Fruit fly (Drosophila melanogaster) whole organism, embryonic: ENCODE measurements around the gene alpha-Est8.

Experiments
- BtbVII ChIP-seq: fragments of 200-800 bp; sonication (Bioruptor generic); optimal IDR thresholded peaks from 3 replicates; lab custom pipeline; 2017; ENCODE audit warnings: missing biosample characterization, mild to moderate bottlenecking, missing genetic modification characterization
- CG11723 ChIP-seq: fragments of 200-800 bp; sonication (Bioruptor generic); optimal IDR thresholded peaks from 2 replicates; lab custom pipeline; 2017; ENCODE audit warnings: missing biosample characterization, mild to moderate bottlenecking, missing genetic modification characterization
- CG12071 ChIP-seq: fragments of 200-800 bp; sonication (Bioruptor generic); optimal IDR thresholded peaks from 3 replicates; lab custom pipeline; 2018; ENCODE audit warnings: missing biosample characterization, mild to moderate bottlenecking, missing genetic modification characterization
- CG13287 ChIP-seq: fragments of 200-800 bp; sonication (Bioruptor generic); IDR thresholded peaks from 2 replicates; pipeline ENCODE4 v1.3.6; 2022; ENCODE audit warnings: missing biosample characterization, missing genetic modification characterization; ENCODE audit not compliant: partially characterized antibody
- CG14050 ChIP-seq: fragments of 200-800 bp; sonication (Bioruptor generic); IDR thresholded peaks from 3 replicates; pipeline ENCODE4 v1.3.6; 2022; ENCODE audit warnings: missing biosample characterization, missing genetic modification characterization
- CG14860 ChIP-seq: fragments of 200-800 bp; sonication (Bioruptor generic); IDR thresholded peaks from 3 replicates; pipeline ENCODE4 v1.3.6; 2022; ENCODE audit warnings: missing biosample characterization, missing genetic modification characterization; ENCODE audit not compliant: partially characterized antibody
- CG1529 ChIP-seq: fragments of 200-800 bp; sonication (Bioruptor generic); optimal IDR thresholded peaks from 3 replicates; lab custom pipeline; 2018; ENCODE audit warnings: missing biosample characterization, missing genetic modification characterization
- CG15696 ChIP-seq: fragments of 200-800 bp; sonication (Bioruptor generic); optimal IDR thresholded peaks from 2 replicates; lab custom pipeline; 2019; ENCODE audit warnings: missing biosample characterization, mild to moderate bottlenecking, missing genetic modification characterization, moderate library complexity
- CG16813 ChIP-seq: fragments of 200-800 bp; sonication (Bioruptor generic); IDR thresholded peaks from 3 replicates; pipeline ENCODE4 v1.3.6; 2022; ENCODE audit warnings: missing biosample characterization, missing genetic modification characterization; ENCODE audit not compliant: partially characterized antibody
- CG17912 ChIP-seq: fragments of 200-800 bp; sonication (Bioruptor generic); optimal IDR thresholded peaks from 2 replicates; lab custom pipeline; 2018; ENCODE audit warnings: missing biosample characterization, mild to moderate bottlenecking, missing genetic modification characterization
- CG18476 ChIP-seq: fragments of 200-800 bp; sonication (Bioruptor generic); optimal IDR thresholded peaks from 2 replicates; lab custom pipeline; 2016; ENCODE audit warnings: missing biosample characterization, mild to moderate bottlenecking, missing genetic modification characterization
- CG6254 ChIP-seq: fragments of 200-800 bp; sonication (Bioruptor generic); optimal IDR thresholded peaks from 3 replicates; lab custom pipeline; 2017; ENCODE audit warnings: mild to moderate bottlenecking, missing biosample characterization, missing genetic modification reagents, missing genetic modification characterization
- CG7372 ChIP-seq: fragments of 200-800 bp; sonication (Bioruptor generic); IDR thresholded peaks from 2 replicates; pipeline ENCODE4 v1.3.6; 2022; ENCODE audit warnings: missing biosample characterization, missing genetic modification characterization
- CG8359 ChIP-seq: fragments of 200-800 bp; sonication (Bioruptor generic); optimal IDR thresholded peaks from 2 replicates; lab custom pipeline; 2017; ENCODE audit warnings: missing biosample characterization, mild to moderate bottlenecking, missing genetic modification characterization, borderline replicate concordance
- CG8765 ChIP-seq: fragments of 200-800 bp; sonication (Bioruptor generic); IDR thresholded peaks from 2 replicates; pipeline ENCODE4 v1.3.6; 2022; ENCODE audit warnings: missing biosample characterization, missing genetic modification characterization
- CG9215 ChIP-seq: fragments of 200-800 bp; sonication (Bioruptor generic); IDR thresholded peaks from 2 replicates; pipeline ENCODE4 v1.3.6; 2022; ENCODE audit warnings: missing biosample characterization, missing genetic modification characterization
- CG9609 ChIP-seq: fragments of 200-800 bp; sonication (Bioruptor generic); optimal IDR thresholded peaks from 3 replicates; lab custom pipeline; 2016; ENCODE audit warnings: missing biosample characterization, missing genetic modification characterization
- CG9797 ChIP-seq: fragments of 200-800 bp; sonication (Bioruptor generic); optimal IDR thresholded peaks from 3 replicates; lab custom pipeline; 2018; ENCODE audit warnings: missing biosample characterization, mild to moderate bottlenecking, missing genetic modification characterization
- CG9876 ChIP-seq: fragments of 200-800 bp; sonication (Bioruptor generic); optimal IDR thresholded peaks from 2 replicates; lab custom pipeline; 2016; ENCODE audit warnings: missing biosample characterization, missing genetic modification characterization
- CkIIα-i1 ChIP-seq: fragments of 200-800 bp; sonication (Bioruptor generic); IDR thresholded peaks from 2 replicates; pipeline ENCODE4 v1.3.6; 2022; ENCODE audit warnings: missing biosample characterization, missing genetic modification characterization
- Dfd ChIP-seq, 2 experiments: fragments of >200 bp; optimal IDR thresholded peaks; 2 replicates each; lab custom pipeline; 2017; ENCODE audit warnings: missing biosample characterization in 2 of 2, missing genetic modification characterization in 2 of 2
- Ets65A ChIP-seq: fragments of 200-800 bp; sonication (Bioruptor generic); peaks from one replicate; lab custom pipeline; 2016; ENCODE audit warnings: missing biosample characterization, missing genetic modification characterization
- H15 ChIP-seq: fragments of 200-800 bp; sonication (Bioruptor generic); IDR thresholded peaks from 3 replicates; pipeline ENCODE4 v1.3.6; 2022; ENCODE audit warnings: missing biosample characterization, missing genetic modification characterization
- HLH3B ChIP-seq: fragments of 200-800 bp; sonication (Bioruptor generic); IDR thresholded peaks from 2 replicates; pipeline ENCODE4 v1.3.6; 2022; ENCODE audit warnings: missing biosample characterization, missing genetic modification characterization
- Jarid2 ChIP-seq: fragments of 200-800 bp; sonication (Bioruptor generic); optimal IDR thresholded peaks from 3 replicates; lab custom pipeline; 2017; ENCODE audit warnings: mild to moderate bottlenecking, missing biosample characterization, missing genetic modification reagents, missing genetic modification characterization
- Lim3 ChIP-seq: fragments of 200-800 bp; sonication (Bioruptor generic); IDR thresholded peaks from 2 replicates; pipeline ENCODE4 v1.3.6; 2022; ENCODE audit warnings: missing biosample characterization, missing genetic modification characterization
- Nf-YB ChIP-seq: fragments of 200-800 bp; sonication (Bioruptor generic); optimal IDR thresholded peaks from 3 replicates; lab custom pipeline; 2019; ENCODE audit warnings: missing biosample characterization, mild to moderate bottlenecking, missing genetic modification characterization, moderate library complexity
- PHDP ChIP-seq: fragments of 200-800 bp; sonication (Bioruptor generic); optimal IDR thresholded peaks from 3 replicates; lab custom pipeline; 2018; ENCODE audit warnings: missing biosample characterization, mild to moderate bottlenecking, missing genetic modification characterization, moderate library complexity
- Ptx1 ChIP-seq: fragments of 200-800 bp; sonication (Bioruptor generic); IDR thresholded peaks from 2 replicates; pipeline ENCODE4 v1.3.6; 2022; ENCODE audit warnings: missing biosample characterization, missing genetic modification characterization
- Six4 ChIP-seq: fragments of 200-800 bp; sonication (Bioruptor generic); optimal IDR thresholded peaks from 2 replicates; lab custom pipeline; 2016; ENCODE audit warnings: missing biosample characterization, missing genetic modification characterization
- ap ChIP-seq: fragments of 200-800 bp; sonication (Bioruptor generic); IDR thresholded peaks from 2 replicates; pipeline ENCODE4 v1.3.6; 2022; ENCODE audit warnings: missing biosample characterization, missing genetic modification characterization
- cas ChIP-seq: fragments of 200-800 bp; sonication (Bioruptor generic); IDR thresholded peaks from 2 replicates; pipeline ENCODE4 v1.3.6; 2022; ENCODE audit warnings: missing biosample characterization, missing genetic modification characterization
- crc ChIP-seq: fragments of 200-800 bp; sonication (Bioruptor generic); optimal IDR thresholded peaks from 2 replicates; lab custom pipeline; 2016; ENCODE audit warnings: missing biosample characterization, missing genetic modification characterization
- dan ChIP-seq: fragments of 200-800 bp; sonication (Bioruptor generic); IDR thresholded peaks from 2 replicates; pipeline ENCODE4 v1.3.6; 2022; ENCODE audit warnings: missing biosample characterization, missing genetic modification characterization
- dmrt99B ChIP-seq: fragments of 200-800 bp; sonication (Bioruptor generic); optimal IDR thresholded peaks from 2 replicates; lab custom pipeline; 2018; ENCODE audit warnings: missing biosample characterization, mild to moderate bottlenecking, missing genetic modification characterization, moderate library complexity
- en ChIP-seq: fragments of 200-800 bp; sonication (Bioruptor generic); optimal IDR thresholded peaks from 2 replicates; lab custom pipeline; 2016; ENCODE audit warnings: missing biosample characterization, missing genetic modification characterization
- gem ChIP-seq: fragments of 200-800 bp; sonication (Bioruptor generic); optimal IDR thresholded peaks from 2 replicates; lab custom pipeline; 2019; ENCODE audit warnings: missing biosample characterization, mild to moderate bottlenecking, missing genetic modification characterization, moderate library complexity
- grau ChIP-seq: fragments of 200-800 bp; optimal IDR thresholded peaks from 3 replicates; lab custom pipeline; 2019; ENCODE audit warnings: missing biosample characterization, mild to moderate bottlenecking, missing genetic modification characterization, moderate library complexity
- gt ChIP-seq: fragments of 200-800 bp; sonication (Bioruptor generic); IDR thresholded peaks from 2 replicates; pipeline ENCODE4 v1.3.6; 2022; ENCODE audit warnings: missing biosample characterization, missing genetic modification characterization
- inv ChIP-seq: fragments of 200-800 bp; sonication (Bioruptor generic); IDR thresholded peaks from 2 replicates; pipeline ENCODE4 v1.3.6; 2022; ENCODE audit warnings: missing biosample characterization, missing genetic modification characterization; ENCODE audit not compliant: partially characterized antibody
- ranshi ChIP-seq: fragments of 200-800 bp; sonication (Bioruptor generic); IDR thresholded peaks from 2 replicates; pipeline ENCODE4 v1.3.6; 2022; ENCODE audit warnings: missing biosample characterization, missing genetic modification characterization
- sima ChIP-seq: fragments of 200-800 bp; sonication (Bioruptor generic); optimal IDR thresholded peaks from 2 replicates; lab custom pipeline; 2016; ENCODE audit warnings: missing biosample characterization, missing genetic modification characterization
- so ChIP-seq: fragments of 200-800 bp; sonication (Bioruptor generic); IDR thresholded peaks from 3 replicates; pipeline ENCODE4 v1.3.6; 2022; ENCODE audit warnings: missing biosample characterization, missing genetic modification characterization
- stc ChIP-seq: fragments of 200-800 bp; sonication (Bioruptor generic); IDR thresholded peaks from 2 replicates; pipeline ENCODE4 v1.3.6; 2022; ENCODE audit warnings: missing biosample characterization, missing genetic modification characterization
- sug ChIP-seq: fragments of 200-800 bp; optimal IDR thresholded peaks from 2 replicates; lab custom pipeline; 2019; ENCODE audit warnings: missing biosample characterization, mild to moderate bottlenecking, missing genetic modification characterization, moderate library complexity
- tna ChIP-seq: fragments of 200-800 bp; sonication (Bioruptor generic); IDR thresholded peaks from 2 replicates; pipeline ENCODE4 v1.3.6; 2022; ENCODE audit warnings: missing biosample characterization, missing genetic modification characterization; ENCODE audit not compliant: partially characterized antibody
- trem ChIP-seq: fragments of 200-800 bp; optimal IDR thresholded peaks from 3 replicates; lab custom pipeline; 2019; ENCODE audit warnings: missing biosample characterization, mild to moderate bottlenecking, missing genetic modification characterization, moderate library complexity
- twi ChIP-seq: fragments of 200-800 bp; optimal IDR thresholded peaks from 2 replicates; lab custom pipeline; 2019; ENCODE audit warnings: missing biosample characterization, mild to moderate bottlenecking, missing genetic modification characterization, moderate library complexity
- usp ChIP-seq: fragments of >200 bp; optimal IDR thresholded peaks from 2 replicates; lab custom pipeline; 2017; ENCODE audit warnings: missing biosample characterization, missing genetic modification characterization
- wor ChIP-seq: fragments of 200-800 bp; sonication (Bioruptor generic); IDR thresholded peaks from 2 replicates; pipeline ENCODE4 v1.3.6; 2022; ENCODE audit warnings: missing biosample characterization, missing genetic modification characterization

Gene alpha-Est8

dm6 chr3R:7506314-7506988, 9.0 kb downstream of the alpha-Est8 start (continued):
- TF ChIP-seq CG14050 (GFP tag; lab: Robert Waterston, UW) (peak; percentile 55; the same call in 2 of the 3 replicates), CG11723 (GFP tag; lab: Kevin White, UChicago) (peak; percentile 23), CG9797 (GFP tag; lab: Kevin White, UChicago) (no peak), CG12071 (GFP tag; lab: Kevin White, UChicago) (peak; percentile 79), sug (tag; lab: Kevin White, UChicago) (peak; percentile 95), CG8765 (GFP tag; lab: Robert Waterston, UW) (peak; percentile 34; the same call in 1 of the 2 replicates), CG1529 (no peak), dmrt99B (tag; lab: Kevin White, UChicago) (peak; percentile 68), CkIIα-i1 (GFP tag; lab: Robert Waterston, UW) (0 out of 2 replicates have a peak, but pooled peaks have one; percentile 21), Ptx1 (peak; percentile 79), BtbVII (GFP tag; lab: Kevin White, UChicago) (peak; percentile 80), Ets65A (GFP tag; lab: Kevin White, UChicago) (peak; percentile 98), CG14860 (no peak), Six4 (GFP tag; lab: Kevin White, UChicago) (peak; percentile 11), H15 (peak; percentile 62; the same call in 2 of the 3 replicates), en (peak; percentile 57), CG16813 (no peak), HLH3B (GFP tag; lab: Robert Waterston, UW) (peak; percentile 57), sima (GFP tag; lab: Kevin White, UChicago) (peak; percentile 66), grau (peak; percentile 87), CG8359 (no peak), Jarid2 (GFP tag; lab: Kevin White, UChicago) (peak; percentile 40), gt (no peak), trem (tag; lab: Kevin White, UChicago) (no peak), CG13287 (GFP tag; lab: Robert Waterston, UW) (no peak), CG18476 (GFP tag; lab: Kevin White, UChicago) (peak; percentile 69), wor (GFP tag; lab: Robert Waterston, UW) (no peak), gem (tag; lab: Kevin White, UChicago) (peak; percentile 92), CG9215 (GFP tag; lab: Robert Waterston, UW) (peak; percentile 78), tna (GFP tag; lab: Robert Waterston, UW) (no peak), crc (GFP tag; lab: Kevin White, UChicago) (peak; percentile 83), CG15696 (tag; lab: Kevin White, UChicago) (peak; percentile 27), CG7372 (peak; percentile 78), CG9876 (GFP tag; lab: Kevin White, UChicago) (peak; percentile 64), dan (GFP tag; lab: Robert Waterston, UW) (no peak), Nf-YB (peak; percentile 58), inv (GFP tag; lab: Robert Waterston, UW) (no peak), CG9609 (GFP tag; lab: Kevin White, UChicago) (peak; percentile 83), CG6254 (no peak), stc (peak; percentile 56), Dfd (GFP tag; optimal IDR thresholded peaks at IDR 0.05; lab: Kevin White, UChicago) (no peak), CG17912 (GFP tag; lab: Kevin White, UChicago) (no peak), usp (GFP tag; lab: Kevin White, UChicago) (no peak), so (peak; percentile 69; the same call in 2 of the 3 replicates), twi (tag; lab: Kevin White, UChicago) (no peak), ap (peak; percentile 45), cas (GFP tag; lab: Robert Waterston, UW) (peak; percentile 76), Lim3 (no peak), ranshi (GFP tag; lab: Robert Waterston, UW) (peak; percentile 78), PHDP (peak; percentile 89)
